Fruit fly (Drosophila melanogaster): ENCODE measurements around the gene CG15387.

Gene CG15387

dm6 chr2L:2177312-2177968 is 48.7 kb downstream of the CG15387 start (continued):
- peak; percentile 32 for TF ChIP-seq caup (GFP tag; optimal IDR thresholded peaks at IDR 0.05; ENCODE audit: severe bottlenecking)
- TF ChIP-seq CG4617 (GFP tag; optimal IDR thresholded peaks at IDR 0.05; ENCODE audit: borderline replicate concordance), result peak; percentile 8
- peak; percentile 45 for TF ChIP-seq tio (GFP tag; optimal IDR thresholded peaks at IDR 0.05)

dm6 chr2L:2175930-2176643 is 50.0 kb downstream of the CG15387 start:
- no peak for TF ChIP-seq CTCF (GFP tag; optimal IDR thresholded peaks at IDR 0.05)
- TF ChIP-seq CG32772 (GFP tag; IDR thresholded peaks at IDR 0.05), result no peak
- no peak for TF ChIP-seq zf30C (GFP tag; optimal IDR thresholded peaks at IDR 0.05)
- TF ChIP-seq corto (GFP tag; optimal IDR thresholded peaks at IDR 0.05), result no peak
- peak; percentile 60 for TF ChIP-seq nom (GFP tag; optimal IDR thresholded peaks at IDR 0.05)
- peak; percentile 54 for TF ChIP-seq phol (tag; optimal IDR thresholded peaks at IDR 0.05)
- TF ChIP-seq disco-r (GFP tag; optimal IDR thresholded peaks at IDR 0.05), result no peak
- TF ChIP-seq sr (GFP tag; IDR thresholded peaks at IDR 0.05), result no peak
- TF ChIP-seq ind (GFP tag; optimal IDR thresholded peaks at IDR 0.05), result peak; percentile 24
- peak; percentile 40 for TF ChIP-seq HHEX (GFP tag; optimal IDR thresholded peaks at IDR 0.05)
- TF ChIP-seq schlank (tag; optimal IDR thresholded peaks at IDR 0.05), result no peak
- TF ChIP-seq NC2β (GFP tag; optimal IDR thresholded peaks at IDR 0.05), result no peak
- TF ChIP-seq gce (GFP tag; IDR thresholded peaks at IDR 0.05), result no peak
- TF ChIP-seq crol (GFP tag; IDR thresholded peaks at IDR 0.05), result peak; percentile 26; the same call in 1 of the 2 replicates
- TF ChIP-seq CG1647 (GFP tag; optimal IDR thresholded peaks at IDR 0.05), result no peak
- TF ChIP-seq CG17802 (tag; optimal IDR thresholded peaks at IDR 0.05), result no peak
- 0 out of 3 replicates have a peak, but pooled peaks have one; percentile 33 for TF ChIP-seq CG34422 (GFP tag; IDR thresholded peaks at IDR 0.05)
- no peak for TF ChIP-seq CG16813 (GFP tag; IDR thresholded peaks at IDR 0.05; ENCODE audit: partially characterized antibody)
- no peak for TF ChIP-seq NC2α (GFP tag; optimal IDR thresholded peaks at IDR 0.05)
- no peak for TF ChIP-seq stc (GFP tag; IDR thresholded peaks at IDR 0.05)
- TF ChIP-seq CG9817 (tag; optimal IDR thresholded peaks at IDR 0.05), result peak; percentile 53
- 0 out of 2 replicates have a peak, but pooled peaks have one; percentile 45 for TF ChIP-seq toy (GFP tag; IDR thresholded peaks at IDR 0.05)
- no peak for TF ChIP-seq Hmx (GFP tag; optimal IDR thresholded peaks at IDR 0.05)
- TF ChIP-seq eyg (GFP tag; optimal IDR thresholded peaks at IDR 0.05), result no peak
- peak; percentile 18 for TF ChIP-seq Blimp-1 (GFP tag; optimal IDR thresholded peaks at IDR 0.05)
- TF ChIP-seq cwo (GFP tag; optimal IDR thresholded peaks at IDR 0.05), result peak; percentile 68
- TF ChIP-seq Ssrp (tag; optimal IDR thresholded peaks at IDR 0.05), result peak; percentile 21
- no peak for TF ChIP-seq CG33213 (GFP tag; optimal IDR thresholded peaks at IDR 0.05)
- no peak for TF ChIP-seq grn (GFP tag; optimal IDR thresholded peaks at IDR 0.05)
- no peak for TF ChIP-seq CG17912 (GFP tag; optimal IDR thresholded peaks at IDR 0.05)
- TF ChIP-seq mam (GFP tag; optimal IDR thresholded peaks at IDR 0.05), result no peak
- TF ChIP-seq CG8290 (GFP tag; optimal IDR thresholded peaks at IDR 0.05), result no peak
- peak in 1 of 2 experiments; percentile 18 for TF ChIP-seq CG8290 (tag; optimal IDR thresholded peaks at IDR 0.05)
- no peak for TF ChIP-seq da (GFP tag; optimal IDR thresholded peaks at IDR 0.05)
- no peak for TF ChIP-seq kay (GFP tag; optimal IDR thresholded peaks at IDR 0.05)
- TF ChIP-seq Xrp1 (GFP tag; IDR thresholded peaks at IDR 0.05), result peak; percentile 25; the same call in 1 of the 2 replicates
- no peak for TF ChIP-seq E2f1 (GFP tag; IDR thresholded peaks at IDR 0.05)
- TF ChIP-seq gsb (GFP tag; IDR thresholded peaks at IDR 0.05), result no peak
- no peak for TF ChIP-seq CG12104 (GFP tag; optimal IDR thresholded peaks at IDR 0.05)
- TF ChIP-seq CG34376 (GFP tag; optimal IDR thresholded peaks at IDR 0.05), result no peak
- TF ChIP-seq CG13424 (tag; optimal IDR thresholded peaks at IDR 0.05), result peak; percentile 71
- TF ChIP-seq CG15514 (GFP tag; optimal IDR thresholded peaks at IDR 0.05), result peak; percentile 49
- no peak for TF ChIP-seq CG11456 (GFP tag; IDR thresholded peaks at IDR 0.05)
- no peak for TF ChIP-seq CG14014 (GFP tag; IDR thresholded peaks at IDR 0.05)
- TF ChIP-seq ci (GFP tag; IDR thresholded peaks at IDR 0.05), result 0 out of 3 replicates have a peak, but pooled peaks have one; percentile 10

All from whole organism, embryonic.